Worm (Caenorhabditis elegans) whole organism, L2 larva: Measurements from ENCODE around the gene R04B5.6.

Source experiments
- C34F6.9 ChIP-seq: fragments of 150-350 bp; optimal IDR thresholded peaks from 2 replicates; lab custom pipeline; 2014; ENCODE audit warnings: missing biosample characterization, missing genetic modification characterization
- F13H6.1 ChIP-seq: sonication (generic microtip); optimal IDR thresholded peaks from 2 replicates; lab custom pipeline; 2016; ENCODE audit warnings: missing genetic modification characterization, missing compliant biosample characterization
- R02D3.7 ChIP-seq: fragments of 150-350 bp; optimal IDR thresholded peaks from 2 replicates; lab custom pipeline; 2014; ENCODE audit warnings: missing biosample characterization, missing genetic modification characterization
- alr-1 ChIP-seq: fragments of 150-350 bp; optimal IDR thresholded peaks from 2 replicates; lab custom pipeline; 2014; ENCODE audit warnings: missing biosample characterization, missing genetic modification characterization
- aly-2 ChIP-seq: fragments of 150-350 bp; optimal IDR thresholded peaks from 2 replicates; lab custom pipeline; 2014; ENCODE audit warnings: missing biosample characterization, missing genetic modification characterization
- blmp-1 ChIP-seq: sonication (generic microtip); optimal IDR thresholded peaks from 2 replicates; lab custom pipeline; 2017; ENCODE audit warnings: missing genetic modification characterization, mild to moderate bottlenecking, missing compliant biosample characterization, antibody characterized with exemption, moderate library complexity; ENCODE audit not compliant: insufficient read depth
- ceh-16 ChIP-seq: fragments of 150-350 bp; optimal IDR thresholded peaks from 2 replicates; lab custom pipeline; 2014; ENCODE audit warnings: missing biosample characterization, missing genetic modification characterization
- ceh-82 ChIP-seq: fragments of 150-350 bp; optimal IDR thresholded peaks from 2 replicates; lab custom pipeline; 2014; ENCODE audit warnings: missing biosample characterization, missing genetic modification characterization
- crh-2 ChIP-seq: sonication (generic microtip); optimal IDR thresholded peaks from 2 replicates; lab custom pipeline; 2017; ENCODE audit warnings: missing biosample characterization, missing genetic modification characterization
- dmd-4 ChIP-seq: sonication (generic microtip); optimal IDR thresholded peaks from 2 replicates; lab custom pipeline; 2017; ENCODE audit warnings: missing biosample characterization, missing genetic modification characterization
- egl-27 ChIP-seq: sonication (generic microtip); optimal IDR thresholded peaks from 3 replicates; lab custom pipeline; 2017; ENCODE audit warnings: missing biosample characterization, missing genetic modification reagents, missing genetic modification characterization
- fos-1 ChIP-seq: fragments of 150-350 bp; optimal IDR thresholded peaks from 2 replicates; lab custom pipeline; 2014; ENCODE audit warnings: missing biosample characterization, missing genetic modification characterization
- gmeb-1 ChIP-seq: fragments of 150-350 bp; optimal IDR thresholded peaks from 2 replicates; lab custom pipeline; 2014; ENCODE audit warnings: missing biosample characterization, missing genetic modification characterization
- lin-13 ChIP-seq: fragments of 150-350 bp; optimal IDR thresholded peaks from 2 replicates; lab custom pipeline; 2014; ENCODE audit warnings: missing biosample characterization, missing genetic modification reagents, missing genetic modification characterization
- lin-39 ChIP-seq: fragments of 150-350 bp; optimal IDR thresholded peaks from 2 replicates; lab custom pipeline; 2014; ENCODE audit warnings: missing biosample characterization, missing genetic modification reagents, missing genetic modification characterization
- lsy-2 ChIP-seq, 2 experiments: fragments of 150-350 bp in 1 of 2; sonication (generic microtip) in 1 of 2; optimal IDR thresholded peaks; 2 replicates each; lab custom pipeline; 2014 to 2017; ENCODE audit warnings: missing biosample characterization in 2 of 2, missing genetic modification characterization in 2 of 2
- mab-5 ChIP-seq: fragments of 150-350 bp; optimal IDR thresholded peaks from 2 replicates; lab custom pipeline; 2014; ENCODE audit warnings: missing biosample characterization, missing genetic modification characterization
- mbf-1 ChIP-seq: sonication (generic microtip); optimal IDR thresholded peaks from 2 replicates; lab custom pipeline; 2017; ENCODE audit warnings: missing biosample characterization, missing genetic modification characterization
- mdl-1 ChIP-seq, 2 experiments: fragments of 150-350 bp in 1 of 2; sonication (generic microtip) in 1 of 2; optimal IDR thresholded peaks; 2 replicates each; lab custom pipeline; 2017; ENCODE audit warnings: missing biosample characterization in 2 of 2, missing genetic modification characterization in 2 of 2
- nhr-10 ChIP-seq: sonication (generic microtip); optimal IDR thresholded peaks from 2 replicates; lab custom pipeline; 2017; ENCODE audit warnings: missing biosample characterization, missing genetic modification characterization
- nhr-11 ChIP-seq: fragments of 150-350 bp; optimal IDR thresholded peaks from 2 replicates; lab custom pipeline; 2014; ENCODE audit warnings: missing biosample characterization, missing genetic modification characterization
- nhr-129 ChIP-seq: fragments of 150-350 bp; optimal IDR thresholded peaks from 2 replicates; lab custom pipeline; 2014; ENCODE audit warnings: missing biosample characterization, missing genetic modification characterization
- nhr-21 ChIP-seq: fragments of 150-350 bp; optimal IDR thresholded peaks from 2 replicates; lab custom pipeline; 2014; ENCODE audit warnings: missing biosample characterization, missing genetic modification characterization
- nhr-23 ChIP-seq: fragments of 150-350 bp; optimal IDR thresholded peaks from 2 replicates; lab custom pipeline; 2014; ENCODE audit warnings: missing biosample characterization, missing genetic modification reagents, missing genetic modification characterization
- nhr-237 ChIP-seq: fragments of 150-350 bp; optimal IDR thresholded peaks from 2 replicates; lab custom pipeline; 2014; ENCODE audit warnings: missing biosample characterization, missing genetic modification characterization
- nhr-25 ChIP-seq: fragments of 150-350 bp; sonication (generic microtip); optimal IDR thresholded peaks from 3 replicates; lab custom pipeline; 2014; ENCODE audit warnings: missing biosample characterization, missing genetic modification characterization
- nhr-6 ChIP-seq: fragments of 150-350 bp; optimal IDR thresholded peaks from 2 replicates; lab custom pipeline; 2014; ENCODE audit warnings: missing biosample characterization, missing genetic modification characterization
- nhr-77 ChIP-seq: fragments of 150-350 bp; optimal IDR thresholded peaks from 2 replicates; lab custom pipeline; 2014; ENCODE audit warnings: missing biosample characterization, missing genetic modification characterization
- sem-4 ChIP-seq: fragments of 150-350 bp; optimal IDR thresholded peaks from 2 replicates; lab custom pipeline; 2014; ENCODE audit warnings: missing biosample characterization, missing genetic modification reagents, missing genetic modification characterization
- skn-1 ChIP-seq: sonication (generic microtip); optimal IDR thresholded peaks from 2 replicates; lab custom pipeline; 2017; ENCODE audit warnings: missing biosample characterization, missing genetic modification characterization
- sma-3 ChIP-seq: sonication (generic microtip); optimal IDR thresholded peaks from 2 replicates; lab custom pipeline; 2016; ENCODE audit warnings: missing genetic modification reagents, missing genetic modification characterization, missing compliant biosample characterization
- snpc-4 ChIP-seq: fragments of 150-350 bp; optimal IDR thresholded peaks from 2 replicates; lab custom pipeline; 2014; ENCODE audit warnings: missing biosample characterization, missing genetic modification characterization
- unc-39 ChIP-seq: fragments of 150-350 bp; optimal IDR thresholded peaks from 2 replicates; lab custom pipeline; 2014; ENCODE audit warnings: missing biosample characterization, missing genetic modification characterization
- unc-55 ChIP-seq: fragments of 150-350 bp; sonication (generic microtip); optimal IDR thresholded peaks from 3 replicates; lab custom pipeline; 2014; ENCODE audit warnings: missing biosample characterization, missing genetic modification reagents, missing genetic modification characterization
- unc-62 ChIP-seq: fragments of 150-350 bp; optimal IDR thresholded peaks from 2 replicates; lab custom pipeline; 2014; ENCODE audit warnings: missing biosample characterization, missing genetic modification reagents, missing genetic modification characterization
- zag-1 ChIP-seq: fragments of 150-350 bp; optimal IDR thresholded peaks from 2 replicates; lab custom pipeline; 2014; ENCODE audit warnings: missing biosample characterization, missing genetic modification characterization
- ztf-1 ChIP-seq: fragments of 200-800 bp; sonication (Bioruptor generic); conservative IDR thresholded peaks from 2 replicates; pipeline ENCODE4 v1.3.6; 2022; ENCODE audit warnings: missing genetic modification characterization, missing compliant biosample characterization
- ztf-4 ChIP-seq: fragments of 150-350 bp; optimal IDR thresholded peaks from 2 replicates; lab custom pipeline; 2014; ENCODE audit warnings: missing biosample characterization, missing genetic modification characterization

Gene R04B5.6

ce11 chrV:10070541-10070940 lies 14.4 kb upstream of the R04B5.6 start, which contains the start of gene nhr-192:
nhr-192 (minus strand) TSS chrV:10070641.
- no peak for TF ChIP-seq egl-27 (tag; lab: Kevin White, UChicago)
- no peak for TF ChIP-seq lin-13 (GFP tag; lab: Kevin White, UChicago)
- no peak for TF ChIP-seq ztf-1 (GFP tag; lab: Robert Waterston, UW)
- no peak for TF ChIP-seq F13H6.1 (tag; lab: Kevin White, UChicago)
- TF ChIP-seq nhr-25: no peak
- TF ChIP-seq nhr-77 (tag; lab: Kevin White, UChicago): no peak
- no peak for TF ChIP-seq sem-4 (tag; lab: Kevin White, UChicago)
- TF ChIP-seq aly-2 (tag; lab: Kevin White, UChicago): no peak
- no peak for TF ChIP-seq lin-39 (tag; lab: Kevin White, UChicago)
- TF ChIP-seq alr-1 (tag; lab: Kevin White, UChicago): no peak
- TF ChIP-seq ceh-16 (tag; lab: Kevin White, UChicago): no peak
- TF ChIP-seq crh-2: no peak
- TF ChIP-seq mab-5 (tag; lab: Kevin White, UChicago): no peak
- no peak for TF ChIP-seq nhr-11 (tag; lab: Kevin White, UChicago)
- no peak for TF ChIP-seq gmeb-1 (tag; lab: Kevin White, UChicago)
- TF ChIP-seq R02D3.7 (tag; lab: Kevin White, UChicago): no peak

ce11 chrV:10072721-10073120 lies 12.2 kb upstream of the R04B5.6 start:
- TF ChIP-seq nhr-237 (no peak), lin-39 (tag; lab: Kevin White, UChicago) (no peak), dmd-4 (no peak), mbf-1 (tag; lab: Kevin White, UChicago) (no peak), mdl-1 (tag; optimal IDR thresholded peaks at IDR 0.05; lab: Kevin White, UChicago) (no peak), nhr-23 (tag; lab: Kevin White, UChicago) (no peak), unc-55 (GFP tag; lab: Kevin White, UChicago) (no peak), R02D3.7 (tag; lab: Kevin White, UChicago) (no peak)

- no peak for TF ChIP-seq lin-13 (GFP tag; lab: Kevin White, UChicago)
These were observed 11.2 kb upstream of the R04B5.6 start, which contains the start of gene F57A8.6 for ce11 chrV:10073793-10074192. F57A8.6 (minus strand) TSS chrV:10073893.

ce11 chrV:10075441-10075840 lies 9.5 kb upstream of the R04B5.6 start, which contains the start of gene F57A8.7:
F57A8.7 (plus strand) TSS chrV:10075741.
- TF ChIP-seq gmeb-1 (tag; lab: Kevin White, UChicago): no peak
- TF ChIP-seq nhr-11 (tag; lab: Kevin White, UChicago): no peak
- no peak for TF ChIP-seq lin-13 (GFP tag; lab: Kevin White, UChicago)
- TF ChIP-seq blmp-1 (tag; lab: Kevin White, UChicago): no peak
- no peak for TF ChIP-seq zag-1 (tag; lab: Kevin White, UChicago)
- no peak for TF ChIP-seq ceh-82 (tag; lab: Kevin White, UChicago)
- TF ChIP-seq sma-3 (GFP tag; lab: Kevin White, UChicago): no peak
- TF ChIP-seq mdl-1 (tag; optimal IDR thresholded peaks at IDR 0.05; lab: Kevin White, UChicago): no peak
- TF ChIP-seq nhr-21 (tag; lab: Kevin White, UChicago): no peak
- TF ChIP-seq nhr-10 (tag; lab: Kevin White, UChicago): no peak
- TF ChIP-seq unc-62 (GFP tag; lab: Kevin White, UChicago): no peak
- TF ChIP-seq unc-39 (tag; lab: Kevin White, UChicago): no peak
- no peak for TF ChIP-seq snpc-4 (tag; lab: Kevin White, UChicago)
- TF ChIP-seq skn-1: no peak
- TF ChIP-seq C34F6.9 (tag; lab: Kevin White, UChicago): no peak
- TF ChIP-seq nhr-77 (tag; lab: Kevin White, UChicago): no peak
- TF ChIP-seq egl-27 (tag; lab: Kevin White, UChicago): no peak
- TF ChIP-seq lsy-2 (tag; optimal IDR thresholded peaks at IDR 0.05; lab: Kevin White, UChicago): no peak
- no peak for TF ChIP-seq nhr-129 (tag; lab: Kevin White, UChicago)
- no peak for TF ChIP-seq unc-55 (GFP tag; lab: Kevin White, UChicago)

- TF ChIP-seq mdl-1 (tag; optimal IDR thresholded peaks at IDR 0.05; lab: Kevin White, UChicago) (no peak), alr-1 (tag; lab: Kevin White, UChicago) (no peak), nhr-25 (no peak), fos-1 (tag; lab: Kevin White, UChicago) (no peak), lsy-2 (tag; optimal IDR thresholded peaks at IDR 0.05; lab: Kevin White, UChicago) (no peak), blmp-1 (tag; lab: Kevin White, UChicago) (no peak), ztf-4 (tag; lab: Kevin White, UChicago) (no peak), nhr-6 (no peak), ztf-1 (GFP tag; lab: Robert Waterston, UW) (no peak), nhr-11 (tag; lab: Kevin White, UChicago) (no peak)
These were observed 6.7 kb upstream of the R04B5.6 start, which contains the start of gene R04B5.1 for ce11 chrV:10078244-10078643. R04B5.1 (minus strand) TSS chrV:10078344.
